Fruit fly (Drosophila melanogaster): ENCODE data around the gene MAGE.

Gene MAGE

dm6 chr3R:7112977-7113376 lies 42.0 kb downstream of the MAGE start:
- no peak for TF ChIP-seq ttk (optimal IDR thresholded peaks at IDR 0.05)
- no peak for TF ChIP-seq psq (optimal IDR thresholded peaks at IDR 0.05)
- TF ChIP-seq Sin3A (optimal IDR thresholded peaks at IDR 0.05): no peak

DNA sequence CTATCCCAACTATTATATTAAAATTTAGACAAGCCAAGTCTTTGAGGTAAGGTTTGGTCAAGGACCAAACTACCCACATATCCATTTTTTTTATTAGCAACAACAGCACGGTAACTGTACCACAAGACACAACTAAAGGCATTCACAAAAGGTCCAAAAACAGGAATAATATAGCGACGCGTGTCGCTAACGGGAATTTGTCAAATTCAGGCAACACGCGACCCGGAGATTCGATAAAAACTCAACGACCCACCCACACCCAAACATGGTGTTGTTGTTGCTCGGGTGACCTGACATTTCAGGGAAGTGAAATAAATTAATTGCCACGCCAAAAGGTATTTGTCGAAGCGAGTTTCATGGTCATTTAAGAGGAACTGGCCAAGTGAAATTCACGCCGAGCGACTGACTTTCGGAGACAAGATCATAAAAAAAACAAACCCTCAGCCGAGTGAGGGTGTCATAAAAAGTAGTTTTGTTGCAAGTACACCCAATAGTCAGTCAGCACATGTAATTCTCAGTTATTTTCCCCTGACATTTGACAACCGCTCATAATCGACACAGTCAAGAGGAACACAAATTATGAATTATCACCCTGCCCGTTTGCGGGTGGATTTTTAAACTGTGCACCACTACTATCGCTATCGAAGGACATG lies 43.6 kb downstream of the MAGE start:
- no peak for TF ChIP-seq h (optimal IDR thresholded peaks at IDR 0.05)
- TF ChIP-seq Sin3A (optimal IDR thresholded peaks at IDR 0.05): no peak
- TF ChIP-seq psq (optimal IDR thresholded peaks at IDR 0.05): no peak
- TF ChIP-seq Myc (optimal IDR thresholded peaks at IDR 0.05): no peak
- no peak for TF ChIP-seq ttk (optimal IDR thresholded peaks at IDR 0.05)
- no peak for TF ChIP-seq insv (optimal IDR thresholded peaks at IDR 0.05)

DNA sequence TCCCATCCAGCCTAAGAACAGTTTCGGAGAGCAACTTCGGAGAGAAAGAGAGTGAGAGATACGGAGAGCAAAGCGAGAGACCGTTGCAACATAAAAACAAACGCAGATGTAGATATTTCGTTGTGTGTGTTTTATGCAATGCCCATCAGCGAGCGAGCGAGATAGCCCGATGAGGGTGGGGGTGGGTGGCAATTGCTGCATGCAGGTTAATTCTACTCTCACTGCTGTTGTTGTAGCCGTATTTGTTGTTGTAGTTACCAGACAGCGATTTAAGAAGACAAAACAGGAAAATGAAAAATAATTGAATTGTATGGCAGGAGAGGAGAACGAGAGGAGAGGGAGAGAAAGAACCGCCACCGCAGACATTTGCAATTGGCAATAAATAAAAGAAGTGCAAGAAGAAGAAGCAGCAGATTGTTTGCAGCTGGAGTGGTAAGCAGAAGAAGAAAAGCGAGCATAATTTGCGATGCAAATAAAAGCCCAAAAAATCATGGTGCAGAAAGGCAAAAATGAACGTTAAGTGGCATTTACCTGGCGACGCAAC lies 45.1 kb downstream of the MAGE start:
- TF ChIP-seq ttk (optimal IDR thresholded peaks at IDR 0.05): no peak

- TF ChIP-seq psq (optimal IDR thresholded peaks at IDR 0.05) (no peak), insv (optimal IDR thresholded peaks at IDR 0.05) (no peak), ttk (optimal IDR thresholded peaks at IDR 0.05) (no peak), Myc (optimal IDR thresholded peaks at IDR 0.05) (no peak), Sin3A (optimal IDR thresholded peaks at IDR 0.05) (no peak), h (optimal IDR thresholded peaks at IDR 0.05) (no peak)
Observed at dm6 chr3R:7108589-7109312, 46.2 kb downstream of the MAGE start.

dm6 chr3R:7107713-7108588 lies 47.0 kb downstream of the MAGE start:
- TF ChIP-seq psq (optimal IDR thresholded peaks at IDR 0.05): no peak
- TF ChIP-seq ttk (optimal IDR thresholded peaks at IDR 0.05): no peak
- TF ChIP-seq h (optimal IDR thresholded peaks at IDR 0.05): no peak
- no peak for TF ChIP-seq Sin3A (optimal IDR thresholded peaks at IDR 0.05)
- TF ChIP-seq Myc (optimal IDR thresholded peaks at IDR 0.05): no peak
- TF ChIP-seq insv (optimal IDR thresholded peaks at IDR 0.05): no peak

dm6 chr3R:7105503-7106164 lies 49.3 kb downstream of the MAGE start:
- no peak for TF ChIP-seq Myc (optimal IDR thresholded peaks at IDR 0.05)
- no peak for TF ChIP-seq Sin3A (optimal IDR thresholded peaks at IDR 0.05)
- TF ChIP-seq psq (optimal IDR thresholded peaks at IDR 0.05): no peak
- TF ChIP-seq h (optimal IDR thresholded peaks at IDR 0.05): no peak
- no peak for TF ChIP-seq insv (optimal IDR thresholded peaks at IDR 0.05)
- TF ChIP-seq ttk (optimal IDR thresholded peaks at IDR 0.05): no peak

dm6 chr3R:7104308-7104707 lies 50.7 kb downstream of the MAGE start:
- TF ChIP-seq insv (optimal IDR thresholded peaks at IDR 0.05): no peak

Measured in Kc167 (cell line).